Worm (Caenorhabditis elegans) whole organism, L4/young adult: Measurements from ENCODE around the gene hmit-1.2.

Source experiments
- W03F9.2 ChIP-seq: fragments of 150-350 bp; optimal IDR thresholded peaks from 2 replicates; lab custom pipeline; 2014; ENCODE audit warnings: missing biosample characterization, missing genetic modification characterization
- dao-5 ChIP-seq: sonication (generic microtip); optimal IDR thresholded peaks from 2 replicates; lab custom pipeline; 2016; ENCODE audit warnings: missing genotype, missing genetic modification characterization, moderate library complexity, missing compliant biosample characterization

ce11 chrV:18491961-18492360 is 32.6 kb upstream of the hmit-1.2 start, which contains the start of gene slo-1:
- TF ChIP-seq dao-5 (no peak), W03F9.2 (tag; lab: Kevin White, UChicago) (no peak)
